Worm (Caenorhabditis elegans): ENCODE results near the gene nft-1.

ce11 chrIII:11918247-11918769, 5.4 kb upstream of the nft-1 start, which contains the start of gene znf-593:
- TF ChIP-seq nhr-27 (tag; optimal IDR thresholded peaks at IDR 0.05) (no peak), F37B4.10 (GFP tag; IDR thresholded peaks at IDR 0.05) (no peak), hrde-1 (tag; optimal IDR thresholded peaks at IDR 0.05; ENCODE audit: borderline replicate concordance) (no peak)
